Worm (Caenorhabditis elegans) whole organism, midembryonic: ENCODE results near the gene srh-233.

Experiments used
- T22C8.4 ChIP-seq: fragments of 200-800 bp; sonication (Bioruptor generic); IDR thresholded peaks from 2 replicates; pipeline ENCODE4 v1.3.6; 2022; ENCODE audit warnings: missing genetic modification characterization, missing compliant biosample characterization
- cog-1 ChIP-seq: sonication (generic microtip); optimal IDR thresholded peaks from 2 replicates; lab custom pipeline; 2016; ENCODE audit warnings: missing genetic modification characterization, missing compliant biosample characterization
- flt-1 ChIP-seq: fragments of 200-800 bp; sonication (Bioruptor generic); IDR thresholded peaks from 2 replicates; pipeline ENCODE4 v1.3.6; 2022; ENCODE audit warnings: missing genetic modification characterization, missing compliant biosample characterization
- klf-2 ChIP-seq: fragments of 200-800 bp; sonication (Bioruptor generic); conservative IDR thresholded peaks from 2 replicates; pipeline ENCODE4 v1.3.6; 2022; ENCODE audit warnings: missing genetic modification reagents, missing genetic modification characterization, missing compliant biosample characterization
- med-1 ChIP-seq: sonication (generic microtip); optimal IDR thresholded peaks from 2 replicates; lab custom pipeline; 2017; ENCODE audit warnings: missing genetic modification characterization, mild to moderate bottlenecking, missing compliant biosample characterization, antibody characterized with exemption, missing genetic modification reagents; ENCODE audit not compliant: insufficient read depth
- ref-1 ChIP-seq: fragments of 200-800 bp; sonication (Bioruptor generic); conservative IDR thresholded peaks from 2 replicates; pipeline ENCODE4 v1.3.6; 2022; ENCODE audit warnings: missing genetic modification reagents, missing genetic modification characterization, missing compliant biosample characterization
- tab-1 ChIP-seq: fragments of 200-800 bp; sonication (Bioruptor generic); IDR thresholded peaks from 2 replicates; pipeline ENCODE4 v1.3.6; 2022; ENCODE audit warnings: missing genetic modification characterization, missing compliant biosample characterization
- ztf-23 ChIP-seq: fragments of 200-800 bp; sonication (Bioruptor generic); IDR thresholded peaks from 2 replicates; pipeline ENCODE4 v1.3.6; 2022; ENCODE audit warnings: missing genetic modification reagents, missing genetic modification characterization, missing compliant biosample characterization
- ztf-29 ChIP-seq: fragments of 200-800 bp; sonication (Bioruptor generic); IDR thresholded peaks from 2 replicates; pipeline ENCODE4 v1.3.6; 2022; ENCODE audit warnings: missing genetic modification reagents, missing genetic modification characterization, missing compliant biosample characterization

srh-233 gene

ce11 chrV:20022996-20023456 lies 26.1 kb upstream of the srh-233 start, which contains the start of gene lgc-55:
Gene lgc-55, plus strand, starts transcription at chrV:20023046.
- TF ChIP-seq ref-1 (GFP tag; lab: Robert Waterston, UW) (no peak), klf-2 (GFP tag; lab: Robert Waterston, UW) (no peak), tab-1 (GFP tag; lab: Robert Waterston, UW) (no peak), ztf-29 (GFP tag; lab: Robert Waterston, UW) (no peak), flt-1 (GFP tag; lab: Robert Waterston, UW) (no peak), ztf-23 (GFP tag; lab: Robert Waterston, UW) (no peak), T22C8.4 (GFP tag; lab: Robert Waterston, UW) (no peak), med-1 (GFP tag; lab: Kevin White, UChicago) (no peak), cog-1 (no peak)

DNA sequence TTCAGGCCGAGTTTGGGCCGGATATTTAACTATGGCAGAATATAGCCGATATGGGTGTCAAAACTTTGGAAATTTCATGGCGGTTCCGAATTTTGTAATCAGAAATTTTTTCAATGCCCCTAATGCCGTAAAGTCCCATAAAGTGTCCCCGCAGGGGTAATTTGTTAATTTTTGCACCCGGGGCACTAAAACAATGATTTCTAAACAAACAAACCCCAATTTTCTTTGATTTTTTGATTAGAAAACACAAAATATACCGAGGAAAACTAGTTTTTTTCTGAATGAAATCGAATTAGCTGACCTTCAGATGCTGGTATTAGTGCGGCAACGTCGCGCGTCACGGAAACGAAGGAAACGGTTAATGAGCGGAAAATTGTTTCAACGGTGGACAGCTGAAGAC lies 14.3 kb upstream of the srh-233 start:
- no peak for TF ChIP-seq ztf-23 (GFP tag; lab: Robert Waterston, UW)
- no peak for TF ChIP-seq klf-2 (GFP tag; lab: Robert Waterston, UW)
- TF ChIP-seq T22C8.4 (GFP tag; lab: Robert Waterston, UW) = no peak
- no peak for TF ChIP-seq med-1 (GFP tag; lab: Kevin White, UChicago)
- TF ChIP-seq flt-1 (GFP tag; lab: Robert Waterston, UW) = no peak
- no peak for TF ChIP-seq cog-1
- no peak for TF ChIP-seq ref-1 (GFP tag; lab: Robert Waterston, UW)
- no peak for TF ChIP-seq ztf-29 (GFP tag; lab: Robert Waterston, UW)
- TF ChIP-seq tab-1 (GFP tag; lab: Robert Waterston, UW) = no peak

DNA sequence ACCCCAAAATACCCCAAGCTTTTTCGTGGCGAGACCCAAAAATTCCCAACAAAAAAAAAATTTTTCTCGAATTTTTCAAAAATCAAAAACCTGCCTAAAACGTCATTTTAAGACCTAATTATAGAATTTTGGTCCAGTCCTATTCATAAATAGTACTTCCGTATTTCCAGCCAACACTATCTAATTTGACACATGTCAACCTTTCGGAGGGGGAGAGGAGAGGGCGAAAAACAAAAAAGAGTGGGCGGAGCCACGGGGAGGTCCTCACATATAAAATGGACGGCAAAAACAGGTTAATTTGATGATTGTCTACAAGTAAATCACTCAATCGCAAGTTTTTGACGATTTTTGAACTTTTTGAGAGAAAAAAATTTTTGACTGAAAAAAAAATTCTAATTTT lies 11.9 kb upstream of the srh-233 start, which contains the start of gene Y113G7A.16:
Y113G7A.16 (plus strand) TSS at position 301 of the 400 bp plus-strand sequence.
- TF ChIP-seq ztf-23 (GFP tag; lab: Robert Waterston, UW) = no peak

DNA sequence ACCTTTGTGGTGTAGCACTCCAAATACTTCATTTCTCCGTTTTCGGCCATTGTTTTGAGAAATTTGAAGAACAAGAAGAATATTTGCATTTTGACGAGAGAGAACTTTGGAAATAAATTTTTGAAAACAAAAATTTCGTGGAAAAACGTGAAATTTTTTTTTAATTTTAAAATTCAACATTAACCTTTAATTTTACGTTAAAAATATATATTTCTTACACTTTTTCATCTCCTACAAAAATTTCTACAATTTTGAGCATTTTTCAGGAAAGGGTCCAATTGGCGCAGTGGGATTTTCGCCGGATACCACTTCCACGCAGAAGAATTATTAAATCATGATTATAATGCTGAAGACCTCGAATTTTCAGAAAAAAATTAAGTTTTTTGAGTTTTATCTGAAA lies 1.9 kb upstream of the srh-233 start, which contains the start of gene spe-19:
spe-19 (minus strand) TSS at position 101 of the 400 bp plus-strand sequence.
- TF ChIP-seq flt-1 (GFP tag; lab: Robert Waterston, UW) (no peak), T22C8.4 (GFP tag; lab: Robert Waterston, UW) (no peak), ref-1 (GFP tag; lab: Robert Waterston, UW) (no peak), klf-2 (GFP tag; lab: Robert Waterston, UW) (no peak), ztf-23 (GFP tag; lab: Robert Waterston, UW) (no peak), tab-1 (GFP tag; lab: Robert Waterston, UW) (no peak), med-1 (GFP tag; lab: Kevin White, UChicago) (no peak), ztf-29 (GFP tag; lab: Robert Waterston, UW) (no peak), cog-1 (no peak)

DNA sequence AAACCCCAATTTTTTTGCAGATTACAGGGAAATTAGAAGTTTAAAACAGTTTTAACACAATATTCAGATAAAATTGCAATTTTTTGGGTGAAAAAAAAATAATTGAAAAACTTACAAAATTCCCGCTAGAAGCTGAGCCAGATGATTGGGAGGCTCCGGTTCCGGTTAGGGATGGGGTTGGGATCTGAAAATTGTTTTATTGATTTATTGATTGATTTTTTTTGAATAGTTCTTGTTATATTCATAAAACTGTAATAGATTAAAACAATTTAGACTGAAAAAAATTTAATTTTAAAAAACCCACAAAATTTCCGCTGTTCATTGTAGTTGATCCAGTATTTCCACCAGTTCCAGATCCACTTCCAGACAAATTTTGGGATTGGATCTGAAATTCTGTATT lies 10.2 kb downstream of the srh-233 start:
- TF ChIP-seq ztf-23 (GFP tag; lab: Robert Waterston, UW) (no peak), cog-1 (no peak), klf-2 (GFP tag; lab: Robert Waterston, UW) (no peak), med-1 (GFP tag; lab: Kevin White, UChicago) (no peak), T22C8.4 (GFP tag; lab: Robert Waterston, UW) (no peak), flt-1 (GFP tag; lab: Robert Waterston, UW) (no peak), ref-1 (GFP tag; lab: Robert Waterston, UW) (no peak), ztf-29 (GFP tag; lab: Robert Waterston, UW) (no peak), tab-1 (GFP tag; lab: Robert Waterston, UW) (no peak)

DNA sequence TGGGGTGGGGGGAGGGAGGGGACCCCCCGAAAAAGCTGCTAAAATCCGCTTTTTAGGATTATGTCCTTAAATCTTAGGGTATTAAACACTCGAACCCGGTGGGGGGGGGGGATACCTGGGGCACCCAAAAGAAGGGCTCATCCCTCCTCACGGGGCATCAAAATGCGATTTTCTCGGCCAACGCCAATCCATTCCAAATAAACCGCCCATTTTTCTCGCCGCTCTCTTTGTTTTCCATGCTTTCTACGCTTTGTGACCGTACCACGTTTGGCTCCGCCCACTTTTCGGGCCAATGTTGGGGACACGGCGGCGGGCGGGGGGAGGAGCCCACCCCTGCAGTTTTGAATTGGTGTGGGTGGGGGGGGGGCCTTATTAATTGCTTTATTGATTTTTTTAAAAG lies 12.3 kb downstream of the srh-233 start:
- TF ChIP-seq T22C8.4 (GFP tag; lab: Robert Waterston, UW) (peak; percentile 39; the same call in 1 of the 2 replicates), ztf-23 (GFP tag; lab: Robert Waterston, UW) (no peak), ztf-29 (GFP tag; lab: Robert Waterston, UW) (no peak), cog-1 (peak; percentile 30), flt-1 (GFP tag; lab: Robert Waterston, UW) (no peak), med-1 (GFP tag; lab: Kevin White, UChicago) (no peak), tab-1 (GFP tag; lab: Robert Waterston, UW) (no peak)

DNA sequence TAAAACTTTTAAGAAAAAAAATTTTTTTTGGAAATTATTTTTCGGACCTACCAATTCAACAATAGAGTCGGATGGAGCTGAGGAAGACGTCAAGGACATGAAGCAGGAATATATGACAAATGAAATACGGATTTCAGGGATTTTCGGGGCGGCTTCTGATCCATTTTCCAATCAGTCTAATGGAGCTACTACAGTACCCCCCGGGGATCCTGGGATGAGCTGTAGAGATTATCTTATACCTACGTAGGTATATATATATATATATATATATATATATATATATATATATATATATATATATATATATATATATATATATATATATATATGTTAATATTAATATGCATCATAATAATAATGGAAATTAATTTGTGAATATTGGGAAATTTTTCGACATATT lies 14.9 kb downstream of the srh-233 start, which contains the start of gene ttx-1:
ttx-1 (minus strand) TSS at position 101 of the 400 bp plus-strand sequence.
- TF ChIP-seq cog-1 (no peak), ref-1 (GFP tag; lab: Robert Waterston, UW) (no peak), klf-2 (GFP tag; lab: Robert Waterston, UW) (no peak), tab-1 (GFP tag; lab: Robert Waterston, UW) (no peak), ztf-29 (GFP tag; lab: Robert Waterston, UW) (no peak), flt-1 (GFP tag; lab: Robert Waterston, UW) (no peak), med-1 (GFP tag; lab: Kevin White, UChicago) (no peak), T22C8.4 (GFP tag; lab: Robert Waterston, UW) (no peak), ztf-23 (GFP tag; lab: Robert Waterston, UW) (no peak)

DNA sequence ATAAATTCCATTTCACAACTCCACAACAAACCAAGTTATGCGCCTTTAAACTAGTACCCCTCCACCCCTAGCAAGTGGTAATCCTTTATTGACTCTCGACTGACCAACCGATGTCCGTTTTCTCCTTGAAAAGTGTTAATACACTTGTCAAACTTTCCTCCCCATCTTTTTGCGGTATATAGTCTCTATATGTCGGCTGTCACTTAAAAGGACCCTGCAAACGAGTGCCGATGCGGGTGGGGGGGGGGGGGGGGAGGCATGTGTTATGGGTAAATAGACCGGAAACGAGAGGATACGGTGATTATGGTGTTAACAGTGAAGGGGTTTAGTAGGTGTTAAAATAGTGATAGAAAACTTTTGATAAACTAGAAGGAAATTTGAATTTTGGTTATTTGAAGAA lies 15.9 kb downstream of the srh-233 start:
- no peak for TF ChIP-seq med-1 (GFP tag; lab: Kevin White, UChicago)
- no peak for TF ChIP-seq tab-1 (GFP tag; lab: Robert Waterston, UW)
- no peak for TF ChIP-seq T22C8.4 (GFP tag; lab: Robert Waterston, UW)
- TF ChIP-seq cog-1 = no peak
- no peak for TF ChIP-seq ref-1 (GFP tag; lab: Robert Waterston, UW)
- no peak for TF ChIP-seq klf-2 (GFP tag; lab: Robert Waterston, UW)
- TF ChIP-seq ztf-29 (GFP tag; lab: Robert Waterston, UW) = no peak
- TF ChIP-seq ztf-23 (GFP tag; lab: Robert Waterston, UW) = no peak

DNA sequence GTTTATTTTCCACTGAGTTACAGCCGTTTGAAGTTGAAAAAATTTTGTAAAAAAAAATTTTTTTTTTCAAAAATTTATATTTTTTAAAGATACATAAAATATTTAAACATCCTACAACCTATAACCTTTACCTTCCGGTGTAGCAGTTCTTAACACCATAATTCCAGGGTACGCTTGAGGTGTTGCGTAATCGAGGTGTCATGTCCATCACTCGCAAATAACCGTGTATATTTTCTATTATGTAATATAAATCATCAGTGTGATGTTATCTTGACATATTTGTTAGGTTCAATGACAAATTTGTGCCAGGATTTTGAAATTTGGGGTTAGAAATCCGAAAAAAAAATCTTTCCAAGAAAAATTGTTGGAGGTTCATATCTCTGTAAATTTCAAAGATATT lies 17.9 kb downstream of the srh-233 start:
- TF ChIP-seq ref-1 (GFP tag; lab: Robert Waterston, UW) (no peak), flt-1 (GFP tag; lab: Robert Waterston, UW) (no peak), med-1 (GFP tag; lab: Kevin White, UChicago) (no peak), ztf-23 (GFP tag; lab: Robert Waterston, UW) (no peak), cog-1 (no peak), T22C8.4 (GFP tag; lab: Robert Waterston, UW) (no peak), ztf-29 (GFP tag; lab: Robert Waterston, UW) (no peak)
